Worm (Caenorhabditis elegans): ENCODE measurements around the gene pqn-31.

ce11 chrV:9109281-9109680 lies at the start of gene pqn-31:
- TF ChIP-seq hlh-11 (tag; optimal IDR thresholded peaks at IDR 0.05): no peak
- TF ChIP-seq pqm-1 (tag; optimal IDR thresholded peaks at IDR 0.05): no peak
- TF ChIP-seq cey-2 (tag; optimal IDR thresholded peaks at IDR 0.05; ENCODE audit: borderline replicate concordance, insufficient read depth): no peak
- no peak for TF ChIP-seq nhr-76 (tag; optimal IDR thresholded peaks at IDR 0.05)
- no peak for TF ChIP-seq sdz-12 (GFP tag; optimal IDR thresholded peaks at IDR 0.05)
- TF ChIP-seq aly-2 (tag; optimal IDR thresholded peaks at IDR 0.05): no peak
- TF ChIP-seq nhr-237 (tag; optimal IDR thresholded peaks at IDR 0.05): no peak
- no peak for TF ChIP-seq ama-1 (optimal IDR thresholded peaks at IDR 0.05)
- no peak for TF ChIP-seq tra-1 (GFP tag; IDR thresholded peaks at IDR 0.05)
- no peak for TF ChIP-seq madf-5 (GFP tag; IDR thresholded peaks at IDR 0.05)
- no peak for TF ChIP-seq rbr-2 (tag; optimal IDR thresholded peaks at IDR 0.05)
- no peak for TF ChIP-seq ceh-28 (tag; optimal IDR thresholded peaks at IDR 0.05)
- TF ChIP-seq egl-27 (tag; optimal IDR thresholded peaks at IDR 0.05): no peak

All from whole organism, L4 larva.